Worm (Caenorhabditis elegans) whole organism, L3 larva: ENCODE results near the gene F16G10.3.
A peak's percentile ranks its signal among the peaks of the same experiment; 100 is the strongest.

Source experiments
- R02D3.7 ChIP-seq: fragments of 150-350 bp; optimal IDR thresholded peaks from 2 replicates; lab custom pipeline; 2014; ENCODE audit warnings: missing biosample characterization, missing genetic modification characterization
- ZK546.5 ChIP-seq: sonication (generic microtip); optimal IDR thresholded peaks from 2 replicates; lab custom pipeline; 2017; ENCODE audit warnings: missing biosample characterization, missing genetic modification characterization
- aly-2 ChIP-seq: fragments of 150-350 bp; optimal IDR thresholded peaks from 2 replicates; lab custom pipeline; 2014; ENCODE audit warnings: missing biosample characterization, missing genetic modification characterization
- ceh-28 ChIP-seq: fragments of 150-350 bp; optimal IDR thresholded peaks from 2 replicates; lab custom pipeline; 2014; ENCODE audit warnings: missing biosample characterization, missing genetic modification reagents, missing genetic modification characterization
- ceh-82 ChIP-seq: fragments of 150-350 bp; optimal IDR thresholded peaks from 2 replicates; lab custom pipeline; 2014; ENCODE audit warnings: missing biosample characterization, missing genetic modification characterization
- ceh-9 ChIP-seq: sonication (generic microtip); optimal IDR thresholded peaks from 2 replicates; lab custom pipeline; 2018; ENCODE audit warnings: missing biosample characterization, missing genetic modification characterization
- daf-12 ChIP-seq: fragments of 150-350 bp; optimal IDR thresholded peaks from 2 replicates; lab custom pipeline; 2014; ENCODE audit warnings: missing biosample characterization, missing genetic modification reagents, missing genetic modification characterization
- egl-27 ChIP-seq: sonication (generic microtip); optimal IDR thresholded peaks from 4 replicates; lab custom pipeline; 2017; ENCODE audit warnings: missing biosample characterization, missing genetic modification reagents, missing genetic modification characterization
- egl-5 ChIP-seq: fragments of 150-350 bp; optimal IDR thresholded peaks from 2 replicates; lab custom pipeline; 2017; ENCODE audit warnings: missing biosample characterization, missing genetic modification reagents, missing genetic modification characterization, inconsistent platforms
- elt-1 ChIP-seq: fragments of 150-350 bp; optimal IDR thresholded peaks from 2 replicates; lab custom pipeline; 2014; ENCODE audit warnings: missing biosample characterization, missing genetic modification characterization
- elt-2 ChIP-seq: sonication (generic microtip); optimal IDR thresholded peaks from 2 replicates; lab custom pipeline; 2016; ENCODE audit warnings: missing genetic modification reagents, mild to moderate bottlenecking, missing genetic modification characterization, missing compliant biosample characterization
- elt-3 ChIP-seq, 3 experiments: fragments of 150-350 bp in 1 of 3; sonication (generic microtip) in 2 of 3; optimal IDR thresholded peaks; 2 replicates in 2 of 3; 4 replicates in 1 of 3; lab custom pipeline; 2014 to 2017; ENCODE audit warnings: missing biosample characterization in 3 of 3, missing genetic modification characterization in 3 of 3
- eor-1 ChIP-seq, 2 experiments: fragments of 150-350 bp; optimal IDR thresholded peaks; 2 replicates each; lab custom pipeline; 2014 to 2018; ENCODE audit warnings: missing biosample characterization in 2 of 2, missing genetic modification characterization in 2 of 2
- fkh-10 ChIP-seq: sonication (generic microtip); optimal IDR thresholded peaks from 2 replicates; lab custom pipeline; 2017; ENCODE audit warnings: missing biosample characterization, missing genetic modification reagents, missing genetic modification characterization
- fkh-2 ChIP-seq: fragments of 150-350 bp; optimal IDR thresholded peaks from 2 replicates; lab custom pipeline; 2014; ENCODE audit warnings: missing biosample characterization, missing genetic modification reagents, missing genetic modification characterization
- fos-1 ChIP-seq: fragments of 150-350 bp; optimal IDR thresholded peaks from 2 replicates; lab custom pipeline; 2014; ENCODE audit warnings: missing biosample characterization, missing genetic modification characterization
- hmg-11 ChIP-seq: sonication (generic microtip); optimal IDR thresholded peaks from 2 replicates; lab custom pipeline; 2016; ENCODE audit warnings: missing genetic modification characterization, missing compliant biosample characterization
- jun-1 ChIP-seq: fragments of 150-350 bp; optimal IDR thresholded peaks from 2 replicates; lab custom pipeline; 2014; ENCODE audit warnings: missing biosample characterization, missing genetic modification reagents, missing genetic modification characterization
- lin-15B ChIP-seq: fragments of 150-350 bp; optimal IDR thresholded peaks from 2 replicates; lab custom pipeline; 2014; ENCODE audit warnings: missing biosample characterization, missing genetic modification characterization
- lin-39 ChIP-seq: fragments of 150-350 bp; optimal IDR thresholded peaks from 2 replicates; lab custom pipeline; 2018; ENCODE audit warnings: missing biosample characterization, missing genetic modification reagents, missing genetic modification characterization
- lsy-12 ChIP-seq: sonication (generic microtip); optimal IDR thresholded peaks from 2 replicates; lab custom pipeline; 2016; ENCODE audit warnings: mild to moderate bottlenecking, missing genetic modification characterization, missing compliant biosample characterization
- mdl-1 ChIP-seq: fragments of 150-350 bp; optimal IDR thresholded peaks from 2 replicates; lab custom pipeline; 2014; ENCODE audit warnings: missing biosample characterization, missing genetic modification characterization
- mml-1 ChIP-seq: fragments of 150-350 bp; sonication (generic microtip); optimal IDR thresholded peaks from 3 replicates; lab custom pipeline; 2014; ENCODE audit warnings: missing biosample characterization, missing genetic modification characterization
- nfya-1 ChIP-seq: sonication (generic microtip); optimal IDR thresholded peaks from 2 replicates; lab custom pipeline; 2017; ENCODE audit warnings: missing genetic modification characterization, mild to moderate bottlenecking, missing compliant biosample characterization, antibody characterized with exemption, moderate library complexity; ENCODE audit not compliant: insufficient read depth
- nhr-11 ChIP-seq: fragments of 150-350 bp; optimal IDR thresholded peaks from 2 replicates; lab custom pipeline; 2014; ENCODE audit warnings: missing biosample characterization, missing genetic modification characterization
- nhr-12 ChIP-seq: fragments of 150-350 bp; optimal IDR thresholded peaks from 2 replicates; lab custom pipeline; 2014; ENCODE audit warnings: missing biosample characterization, missing genetic modification characterization
- nhr-23 ChIP-seq: fragments of 150-350 bp; optimal IDR thresholded peaks from 2 replicates; lab custom pipeline; 2014; ENCODE audit warnings: missing biosample characterization, missing genetic modification reagents, missing genetic modification characterization
- nhr-237 ChIP-seq: fragments of 150-350 bp; optimal IDR thresholded peaks from 2 replicates; lab custom pipeline; 2014; ENCODE audit warnings: missing biosample characterization, missing genetic modification characterization
- nhr-25 ChIP-seq: sonication (generic microtip); optimal IDR thresholded peaks from 2 replicates; lab custom pipeline; 2017; ENCODE audit warnings: missing biosample characterization, missing genetic modification characterization
- nhr-28 ChIP-seq: fragments of 150-350 bp; optimal IDR thresholded peaks from 2 replicates; lab custom pipeline; 2014; ENCODE audit warnings: missing biosample characterization, missing genetic modification characterization
- nhr-76 ChIP-seq: fragments of 150-350 bp; sonication (generic microtip); optimal IDR thresholded peaks from 5 replicates; lab custom pipeline; 2014; ENCODE audit warnings: missing biosample characterization, missing genetic modification characterization
- nhr-77 ChIP-seq: fragments of 150-350 bp; optimal IDR thresholded peaks from 2 replicates; lab custom pipeline; 2014; ENCODE audit warnings: missing biosample characterization, missing genetic modification characterization
- pha-4 ChIP-seq: fragments of 150-350 bp; optimal IDR thresholded peaks from 2 replicates; lab custom pipeline; 2014; ENCODE audit warnings: missing biosample characterization, missing genetic modification reagents, missing genetic modification characterization
- pqm-1 ChIP-seq: fragments of 150-350 bp; optimal IDR thresholded peaks from 2 replicates; lab custom pipeline; 2017; ENCODE audit warnings: missing biosample characterization, missing genetic modification characterization, inconsistent platforms
- sea-2 ChIP-seq: fragments of 150-350 bp; sonication (generic microtip); optimal IDR thresholded peaks from 4 replicates; lab custom pipeline; 2014; ENCODE audit warnings: missing biosample characterization, missing genetic modification reagents, missing genetic modification characterization
- skn-1 ChIP-seq: fragments of 150-350 bp; optimal IDR thresholded peaks from 2 replicates; lab custom pipeline; 2014; ENCODE audit warnings: missing biosample characterization, missing genetic modification characterization
- unc-62 ChIP-seq: fragments of 150-350 bp; sonication (generic microtip); optimal IDR thresholded peaks from 4 replicates; lab custom pipeline; 2014; ENCODE audit warnings: missing biosample characterization, missing genetic modification reagents, missing genetic modification characterization
- ztf-4 ChIP-seq: fragments of 150-350 bp; optimal IDR thresholded peaks from 2 replicates; lab custom pipeline; 2014; ENCODE audit warnings: missing biosample characterization, missing genetic modification characterization

Gene F16G10.3

DNA sequence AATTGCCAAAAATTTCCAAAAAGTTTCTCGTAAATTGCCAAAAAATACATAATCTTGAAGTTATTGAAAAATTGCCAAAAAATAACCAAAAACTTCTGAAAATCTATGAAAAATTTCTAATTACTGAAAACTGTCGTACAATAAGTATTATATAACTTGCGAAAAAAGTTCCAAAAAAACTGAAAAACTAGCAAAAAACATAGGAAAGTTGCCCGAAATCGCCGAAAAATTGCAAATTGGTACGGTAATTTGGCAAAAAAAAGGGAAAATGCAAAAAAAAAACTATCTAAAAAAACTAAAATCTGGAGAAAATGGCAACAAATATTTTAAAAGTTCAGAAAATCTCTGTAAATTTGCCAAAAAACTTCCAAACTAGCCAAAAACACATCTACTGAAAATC is 30.7 kb upstream of the F16G10.3 start, which contains the start of gene enri-1:
enri-1 (minus strand) TSS at position 101 of the 400 bp plus-strand sequence.
- TF ChIP-seq egl-27 (no peak), lin-39 (tag; lab: Kevin White, UChicago) (no peak), ceh-82 (no peak), daf-12 (no peak), elt-1 (tag; lab: Kevin White, UChicago) (no peak), fkh-2 (tag; lab: Kevin White, UChicago) (no peak), ceh-28 (tag; lab: Kevin White, UChicago) (no peak), lsy-12 (tag; lab: Kevin White, UChicago) (no peak), eor-1 (tag; optimal IDR thresholded peaks at IDR 0.05; lab: Kevin White, UChicago) (no peak), aly-2 (tag; lab: Kevin White, UChicago) (no peak), lin-15B (tag; lab: Kevin White, UChicago) (no peak), ztf-4 (tag; lab: Kevin White, UChicago) (no peak), mml-1 (tag; lab: Kevin White, UChicago) (no peak), pha-4 (no peak), R02D3.7 (no peak), sea-2 (no peak), nhr-25 (tag; lab: Kevin White, UChicago) (no peak), skn-1 (tag; lab: Kevin White, UChicago) (no peak)

- TF ChIP-seq nhr-25 (tag; lab: Kevin White, UChicago) (no peak), R02D3.7 (peak; percentile 87), mml-1 (tag; lab: Kevin White, UChicago) (no peak), ceh-82 (no peak), pha-4 (peak; percentile 59), elt-2 (tag; lab: Kevin White, UChicago) (peak; percentile 21), unc-62 (GFP tag; lab: Kevin White, UChicago) (no peak), egl-5 (tag; lab: Kevin White, UChicago) (peak; percentile 21), ceh-9 (tag; lab: Kevin White, UChicago) (no peak), lsy-12 (tag; lab: Kevin White, UChicago) (no peak), jun-1 (tag; lab: Kevin White, UChicago) (no peak), elt-3 (tag; optimal IDR thresholded peaks at IDR 0.05; lab: Kevin White, UChicago) (no peak), lin-15B (tag; lab: Kevin White, UChicago) (peak; percentile 63), mdl-1 (no peak), fkh-10 (GFP tag; lab: Kevin White, UChicago) (no peak), nhr-12 (no peak), nhr-76 (tag; lab: Kevin White, UChicago) (no peak), nhr-23 (tag; lab: Kevin White, UChicago) (peak; percentile 9), ZK546.5 (tag; lab: Kevin White, UChicago) (no peak), hmg-11 (tag; lab: Kevin White, UChicago) (no peak), nfya-1 (tag; lab: Kevin White, UChicago) (peak; percentile 51), nhr-11 (tag; lab: Kevin White, UChicago) (no peak), pqm-1 (no peak), lin-39 (tag; lab: Kevin White, UChicago) (peak; percentile 37), egl-27 (no peak), nhr-237 (tag; lab: Kevin White, UChicago) (no peak), ceh-28 (tag; lab: Kevin White, UChicago) (no peak)
- TF ChIP-seq, all 47 proteins: peak for 8
Measured at ce11 chrII:2342004-2342479, 30.1 kb upstream of the F16G10.3 start, which contains the start of gene F43C11.6. F43C11.6 (plus strand) TSS chrII:2342429.

ce11 chrII:2346672-2347071 is 25.5 kb upstream of the F16G10.3 start, which contains the start of gene F43C11.4:
F43C11.4 (plus strand) TSS chrII:2346972.
- TF ChIP-seq nfya-1 (tag; lab: Kevin White, UChicago), result no peak
- TF ChIP-seq jun-1 (tag; lab: Kevin White, UChicago), result no peak
- no peak for TF ChIP-seq unc-62 (GFP tag; lab: Kevin White, UChicago)
- TF ChIP-seq nhr-23 (tag; lab: Kevin White, UChicago), result no peak
- no peak for TF ChIP-seq nhr-28 (tag; lab: Kevin White, UChicago)
- no peak for TF ChIP-seq ztf-4 (tag; lab: Kevin White, UChicago)
- TF ChIP-seq elt-2 (tag; lab: Kevin White, UChicago), result no peak
- no peak for TF ChIP-seq ceh-28 (tag; lab: Kevin White, UChicago)
- no peak for TF ChIP-seq skn-1 (tag; lab: Kevin White, UChicago)
- no peak for TF ChIP-seq nhr-77
- no peak for TF ChIP-seq mml-1 (tag; lab: Kevin White, UChicago)
- no peak for TF ChIP-seq eor-1 (tag; optimal IDR thresholded peaks at IDR 0.05; lab: Kevin White, UChicago)
- TF ChIP-seq ceh-9 (tag; lab: Kevin White, UChicago), result no peak
- TF ChIP-seq fos-1 (tag; lab: Kevin White, UChicago), result no peak
- TF ChIP-seq egl-5 (tag; lab: Kevin White, UChicago), result no peak
